Worm (Caenorhabditis elegans) whole organism, L1 larva: Measurements from ENCODE around the gene lam-1.
A peak's percentile ranks its signal among the peaks of the same experiment; 100 is the strongest.

Source experiments
- aly-2 ChIP-seq: fragments of 150-350 bp; optimal IDR thresholded peaks from 2 replicates; lab custom pipeline; 2014; ENCODE audit warnings: missing biosample characterization, missing genetic modification characterization
- ama-1 ChIP-seq: fragments of 150-350 bp; optimal IDR thresholded peaks from 2 replicates; lab custom pipeline; 2014
- fkh-10 ChIP-seq: sonication (generic microtip); optimal IDR thresholded peaks from 2 replicates; lab custom pipeline; 2017; ENCODE audit warnings: missing biosample characterization, missing genetic modification reagents, missing genetic modification characterization
- nhr-84 ChIP-seq: sonication (generic microtip); optimal IDR thresholded peaks from 2 replicates; lab custom pipeline; 2017; ENCODE audit warnings: missing biosample characterization, missing genetic modification characterization
- rnt-1 ChIP-seq: sonication (generic microtip); optimal IDR thresholded peaks from 2 replicates; lab custom pipeline; 2016; ENCODE audit warnings: mild to moderate bottlenecking, missing genetic modification characterization, moderate library complexity, missing compliant biosample characterization

DNA sequence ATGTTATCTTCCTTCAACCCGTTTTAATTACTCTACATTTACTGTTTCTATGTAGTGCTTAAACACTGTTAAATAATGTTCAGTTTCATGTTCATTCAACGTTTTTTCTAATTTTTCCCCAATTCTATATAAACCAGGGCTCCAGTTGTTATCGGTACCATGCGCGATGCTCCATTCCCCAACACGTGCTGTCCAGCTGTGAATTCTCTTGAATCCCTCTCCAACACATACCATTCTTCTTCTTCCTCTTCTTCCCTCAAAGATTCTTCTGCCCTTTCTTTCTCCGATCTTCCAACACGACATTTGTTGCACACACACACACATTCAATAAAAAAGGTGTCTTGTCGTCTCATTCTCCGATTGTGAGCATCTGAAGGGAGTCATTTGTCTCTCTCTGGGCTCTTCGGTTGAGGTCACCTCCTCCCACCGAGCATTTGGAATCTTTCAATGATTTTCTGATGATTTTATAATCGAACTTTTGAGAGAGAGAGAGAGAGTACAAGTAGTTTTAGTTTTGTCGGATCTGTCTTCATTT, 1.1 kb upstream of the lam-1 start:
- TF ChIP-seq fkh-10 (GFP tag; lab: Kevin White, UChicago) (no peak), ama-1 (lab: Kevin White, UChicago) (no peak), nhr-84 (tag; lab: Kevin White, UChicago) (no peak), rnt-1 (peak; percentile 30), aly-2 (tag; lab: Kevin White, UChicago) (no peak)
